Fruit fly (Drosophila melanogaster): ENCODE results near the gene CG2113.

CG2113 gene

dm6 chr3L:3042150-3043049 lies 47.4 kb downstream of the CG2113 start, which contains the start of gene Prx4 (continued):
- no peak for TF ChIP-seq sc (optimal IDR thresholded peaks at IDR 0.05)
- peak; percentile 17 for TF ChIP-seq sc (GFP tag; optimal IDR thresholded peaks at IDR 0.05)
- TF ChIP-seq Ssrp (tag; optimal IDR thresholded peaks at IDR 0.05): peak; percentile 53
- peak; percentile 24; the same call in 1 of the 2 replicates for TF ChIP-seq dati (GFP tag; IDR thresholded peaks at IDR 0.05)
- TF ChIP-seq Sox102F (GFP tag; optimal IDR thresholded peaks at IDR 0.05): peak; percentile 74
- peak; percentile 61 for TF ChIP-seq bcd (GFP tag; optimal IDR thresholded peaks at IDR 0.05)
- peak; percentile 81 for TF ChIP-seq Med (GFP tag)
- no peak; the same call in 1 of the 2 replicates for TF ChIP-seq ssp (GFP tag; IDR thresholded peaks at IDR 0.05)
- TF ChIP-seq CG3281 (GFP tag; optimal IDR thresholded peaks at IDR 0.05): peak; percentile 54
- TF ChIP-seq otp (GFP tag; IDR thresholded peaks at IDR 0.05): peak; percentile 59; the same call in 1 of the 3 replicates
- TF ChIP-seq CG6175 (GFP tag; IDR thresholded peaks at IDR 0.05): 0 out of 3 replicates have a peak, but pooled peaks have one; percentile 9
- no peak for TF ChIP-seq rib (GFP tag; IDR thresholded peaks at IDR 0.05)
- TF ChIP-seq CG2712 (tag; optimal IDR thresholded peaks at IDR 0.05): peak; percentile 76
- TF ChIP-seq CG15073 (GFP tag; optimal IDR thresholded peaks at IDR 0.05): no peak
- 0 out of 2 replicates have a peak, but pooled peaks have one; percentile 14 for TF ChIP-seq ham (GFP tag; IDR thresholded peaks at IDR 0.05)
- no peak for TF ChIP-seq Hand (GFP tag; optimal IDR thresholded peaks at IDR 0.05)
- no peak for TF ChIP-seq eve (GFP tag; optimal IDR thresholded peaks at IDR 0.05)
- TF ChIP-seq CG31441 (GFP tag; IDR thresholded peaks at IDR 0.05): peak; percentile 76
- peak; percentile 43 for TF ChIP-seq MTF-1 (GFP tag; optimal IDR thresholded peaks at IDR 0.05; ENCODE audit: borderline replicate concordance)
- peak; percentile 24 for TF ChIP-seq CG15696 (tag; optimal IDR thresholded peaks at IDR 0.05)
- no peak for TF ChIP-seq Dad (GFP tag; optimal IDR thresholded peaks at IDR 0.05)
- peak; percentile 39 for TF ChIP-seq CG10654 (GFP tag; optimal IDR thresholded peaks at IDR 0.05)
- peak; percentile 35 for TF ChIP-seq ewg (GFP tag; optimal IDR thresholded peaks at IDR 0.05)
- TF ChIP-seq CG1647 (GFP tag; optimal IDR thresholded peaks at IDR 0.05): no peak
- TF ChIP-seq en (GFP tag; optimal IDR thresholded peaks at IDR 0.05): no peak
- no peak for TF ChIP-seq CG10274 (GFP tag; optimal IDR thresholded peaks at IDR 0.05)
- TF ChIP-seq Mrtf (GFP tag; IDR thresholded peaks at IDR 0.05): peak; percentile 75
- TF ChIP-seq sob (GFP tag; IDR thresholded peaks at IDR 0.05): peak; percentile 73
- peak; percentile 20 for TF ChIP-seq MESR4 (GFP tag; optimal IDR thresholded peaks at IDR 0.05)
- TF ChIP-seq odd (GFP tag; optimal IDR thresholded peaks at IDR 0.05): peak; percentile 49
- TF ChIP-seq pum (GFP tag; optimal IDR thresholded peaks at IDR 0.05): peak; percentile 54
- TF ChIP-seq Drgx (GFP tag; IDR thresholded peaks at IDR 0.05): peak; percentile 81
- TF ChIP-seq crc (GFP tag; optimal IDR thresholded peaks at IDR 0.05): no peak
- TF ChIP-seq CG2889 (GFP tag; IDR thresholded peaks at IDR 0.05): peak; percentile 63; the same call in 1 of the 3 replicates
- no peak for TF ChIP-seq cad (GFP tag; optimal IDR thresholded peaks at IDR 0.05)
- peak; percentile 55; the same call in 1 of the 2 replicates for TF ChIP-seq CG11696 (GFP tag; IDR thresholded peaks at IDR 0.05)
- TF ChIP-seq CrebB (tag; optimal IDR thresholded peaks at IDR 0.05): peak; percentile 23
- peak; percentile 38 for TF ChIP-seq CG30431 (GFP tag; optimal IDR thresholded peaks at IDR 0.05)
- no peak for TF ChIP-seq Bgb (GFP tag; IDR thresholded peaks at IDR 0.05; ENCODE audit: partially characterized antibody)
- peak; percentile 44 for TF ChIP-seq CG14667 (GFP tag; IDR thresholded peaks at IDR 0.05)
- peak; percentile 69 for TF ChIP-seq E2f1 (GFP tag; IDR thresholded peaks at IDR 0.05)
- peak in 1 of 2 experiments; percentile 72 for TF ChIP-seq Hr51 (GFP tag; optimal IDR thresholded peaks at IDR 0.05)
- no peak for TF ChIP-seq Nf-YC (tag; optimal IDR thresholded peaks at IDR 0.05)
- peak; percentile 33 for TF ChIP-seq HLH54F (GFP tag; optimal IDR thresholded peaks at IDR 0.05)
- TF ChIP-seq CG8359 (GFP tag; optimal IDR thresholded peaks at IDR 0.05; ENCODE audit: borderline replicate concordance): no peak
- no peak for TF ChIP-seq luna (GFP tag; optimal IDR thresholded peaks at IDR 0.05)
- peak; percentile 46 to 63 for TF ChIP-seq Pdp1 (GFP tag; optimal IDR thresholded peaks at IDR 0.05)
- TF ChIP-seq TFAM (GFP tag; optimal IDR thresholded peaks at IDR 0.05): no peak
- TF ChIP-seq Six4 (GFP tag; optimal IDR thresholded peaks at IDR 0.05): peak; percentile 66

Data from whole organism, embryonic.